Fruit fly (Drosophila melanogaster): Measurements from ENCODE around the gene Nrx-1.

Nrx-1 gene

DNA sequence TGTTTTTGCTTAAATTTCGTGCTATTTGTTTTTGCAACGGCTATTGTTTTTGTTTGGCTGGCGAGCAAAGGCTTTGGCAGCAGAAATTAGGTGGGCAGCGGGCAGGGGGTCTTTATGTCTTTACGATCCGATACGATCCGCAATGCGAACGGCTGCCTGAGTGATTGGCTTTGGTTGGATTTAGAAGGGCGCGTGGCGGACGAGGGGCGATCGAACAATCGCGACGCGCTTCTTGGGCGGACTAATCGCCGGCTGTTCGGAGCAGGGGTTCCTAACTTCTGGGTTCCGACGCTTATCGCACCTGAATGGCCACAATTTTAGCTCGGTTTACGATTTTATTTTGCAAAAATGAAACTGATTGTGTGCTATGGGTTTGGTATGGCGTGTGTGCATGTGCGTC lies 58.9 kb downstream of the Nrx-1 start (continued):
- TF ChIP-seq CG10274 (GFP tag; optimal IDR thresholded peaks at IDR 0.05): no peak
- TF ChIP-seq ci (GFP tag; IDR thresholded peaks at IDR 0.05): 0 out of 3 replicates have a peak, but pooled peaks have one; percentile 5
- TF ChIP-seq Lim3 (GFP tag; IDR thresholded peaks at IDR 0.05): no peak
- peak; percentile 41 for TF ChIP-seq sens (GFP tag)
- TF ChIP-seq Hr78 (GFP tag; optimal IDR thresholded peaks at IDR 0.05): no peak
- TF ChIP-seq gt (GFP tag; IDR thresholded peaks at IDR 0.05): no peak
- TF ChIP-seq wek (GFP tag; optimal IDR thresholded peaks at IDR 0.05): no peak
- TF ChIP-seq sug (tag; optimal IDR thresholded peaks at IDR 0.05): peak; percentile 87
- TF ChIP-seq croc (GFP tag; conservative IDR thresholded peaks at IDR 0.05): no peak
- TF ChIP-seq zen2 (GFP tag; IDR thresholded peaks at IDR 0.05; ENCODE audit: partially characterized antibody): peak; percentile 27; the same call in 2 of the 3 replicates
- no peak for TF ChIP-seq repo (GFP tag; optimal IDR thresholded peaks at IDR 0.05)
- TF ChIP-seq CG6272 (GFP tag; IDR thresholded peaks at IDR 0.05): no peak
- no peak for TF ChIP-seq CG17328 (GFP tag; IDR thresholded peaks at IDR 0.05)
- no peak for TF ChIP-seq CG5953 (GFP tag; IDR thresholded peaks at IDR 0.05)
- no peak for TF ChIP-seq dysf (GFP tag; IDR thresholded peaks at IDR 0.05)
- no peak for TF ChIP-seq CG1233 (GFP tag; optimal IDR thresholded peaks at IDR 0.05)
- TF ChIP-seq gem (tag; optimal IDR thresholded peaks at IDR 0.05): no peak
- no peak for TF ChIP-seq CG2712 (tag; optimal IDR thresholded peaks at IDR 0.05)
- no peak for TF ChIP-seq chif (GFP tag; optimal IDR thresholded peaks at IDR 0.05)
- TF ChIP-seq pfk (GFP tag; optimal IDR thresholded peaks at IDR 0.05): no peak
- TF ChIP-seq z (GFP tag; IDR thresholded peaks at IDR 0.05): no peak
- no peak for TF ChIP-seq Neu2 (GFP tag; optimal IDR thresholded peaks at IDR 0.05; ENCODE audit: borderline replicate concordance)
- no peak for TF ChIP-seq YL-1 (GFP tag; optimal IDR thresholded peaks at IDR 0.05)
- TF ChIP-seq Pdp1 (GFP tag; optimal IDR thresholded peaks at IDR 0.05): no peak
- 0 out of 4 replicates have a peak, but pooled peaks have one; percentile 33 for TF ChIP-seq chinmo (GFP tag; IDR thresholded peaks at IDR 0.05; ENCODE audit: partially characterized antibody)
- TF ChIP-seq CG9437 (GFP tag; optimal IDR thresholded peaks at IDR 0.05): no peak
- TF ChIP-seq kay (GFP tag; optimal IDR thresholded peaks at IDR 0.05): no peak
- no peak for TF ChIP-seq ATbp (GFP tag; optimal IDR thresholded peaks at IDR 0.05)
- TF ChIP-seq Chrac-16 (GFP tag; optimal IDR thresholded peaks at IDR 0.05): no peak
- TF ChIP-seq E2f2 (GFP tag; IDR thresholded peaks at IDR 0.05): no peak
- TF ChIP-seq Tbp (GFP tag; optimal IDR thresholded peaks at IDR 0.05): no peak
- TF ChIP-seq slp2 (GFP tag; optimal IDR thresholded peaks at IDR 0.05): no peak
- no peak for TF ChIP-seq ind (GFP tag; optimal IDR thresholded peaks at IDR 0.05)
- TF ChIP-seq CG7271 (tag; optimal IDR thresholded peaks at IDR 0.05): no peak
- no peak for TF ChIP-seq schlank (tag; optimal IDR thresholded peaks at IDR 0.05)
- no peak for TF ChIP-seq tll (GFP tag; optimal IDR thresholded peaks at IDR 0.05)
- TF ChIP-seq PHDP (tag; optimal IDR thresholded peaks at IDR 0.05): no peak
- no peak for TF ChIP-seq Atf3 (GFP tag; optimal IDR thresholded peaks at IDR 0.05)
- TF ChIP-seq Atf6 (GFP tag; IDR thresholded peaks at IDR 0.05): no peak
- TF ChIP-seq Lpt (GFP tag; optimal IDR thresholded peaks at IDR 0.05): no peak
- no peak for TF ChIP-seq CG14014 (GFP tag; IDR thresholded peaks at IDR 0.05)
- no peak for TF ChIP-seq CG2129 (GFP tag; IDR thresholded peaks at IDR 0.05; ENCODE audit: partially characterized antibody)
- no peak for TF ChIP-seq Drgx (GFP tag; IDR thresholded peaks at IDR 0.05)
- TF ChIP-seq Fer2 (tag; optimal IDR thresholded peaks at IDR 0.05): no peak
- no peak for TF ChIP-seq stwl (tag; optimal IDR thresholded peaks at IDR 0.05)
- TF ChIP-seq CG18764 (GFP tag; optimal IDR thresholded peaks at IDR 0.05): no peak
- no peak for TF ChIP-seq pita (GFP tag; optimal IDR thresholded peaks at IDR 0.05)
- no peak for TF ChIP-seq hb (GFP tag; IDR thresholded peaks at IDR 0.05; ENCODE audit: partially characterized antibody)
- TF ChIP-seq oc (tag; optimal IDR thresholded peaks at IDR 0.05): no peak
- no peak for TF ChIP-seq CG6175 (GFP tag; IDR thresholded peaks at IDR 0.05)
- TF ChIP-seq jing (GFP tag; optimal IDR thresholded peaks at IDR 0.05): no peak

Data from whole organism, embryonic.